Worm (Caenorhabditis elegans) whole organism, L4 larva: ENCODE results near the gene oac-32.

ENCODE experiments used
- F44E2.7 ChIP-seq: fragments of 200-800 bp; sonication (Bioruptor generic); IDR thresholded peaks from 2 replicates; pipeline ENCODE4 v2.1.2; 2022; ENCODE audit warnings: missing genetic modification characterization, missing compliant biosample characterization
- pha-4 ChIP-seq, 2 experiments: fragments of 150-350 bp in 1 of 2; fragments of 200-800 bp in 1 of 2; sonication (Bioruptor generic) in 1 of 2; IDR thresholded peaks in 1 of 2; optimal IDR thresholded peaks in 1 of 2; 2 replicates each; pipeline versions ENCODE4 v1.3.6 to Lab custom; 2014 to 2022; ENCODE audit warnings: missing genetic modification characterization in 2 of 2, missing genetic modification reagents in 2 of 2, missing biosample characterization in 1 of 2, missing compliant biosample characterization in 1 of 2

- TF ChIP-seq F44E2.7 (GFP tag; lab: Robert Waterston, UW) (no peak), pha-4 (GFP tag; IDR thresholded peaks at IDR 0.05; lab: Robert Waterston, UW) (no peak), pha-4 (tag; optimal IDR thresholded peaks at IDR 0.05; lab: Kevin White, UChicago) (no peak)
Measured at ce11 chrV:1527985-1528384, 17.6 kb downstream of the oac-32 start, which contains the start of gene str-236.
